Worm (Caenorhabditis elegans) whole organism, L3 larva: Measurements from ENCODE around the gene cyn-2.
A peak's percentile ranks its signal among the peaks of the same experiment; 100 is the strongest.

ENCODE experiments used
- R02D3.7 ChIP-seq: fragments of 150-350 bp; optimal IDR thresholded peaks from 2 replicates; lab custom pipeline; 2014; ENCODE audit warnings: missing biosample characterization, missing genetic modification characterization
- ZK546.5 ChIP-seq: sonication (generic microtip); optimal IDR thresholded peaks from 2 replicates; lab custom pipeline; 2017; ENCODE audit warnings: missing biosample characterization, missing genetic modification characterization
- aly-2 ChIP-seq: fragments of 150-350 bp; optimal IDR thresholded peaks from 2 replicates; lab custom pipeline; 2014; ENCODE audit warnings: missing biosample characterization, missing genetic modification characterization
- ama-1 ChIP-seq: fragments of 150-350 bp; optimal IDR thresholded peaks from 2 replicates; lab custom pipeline; 2018
- ceh-16 ChIP-seq: sonication (generic microtip); optimal IDR thresholded peaks from 2 replicates; lab custom pipeline; 2017; ENCODE audit warnings: missing biosample characterization, missing genetic modification characterization
- ceh-28 ChIP-seq: fragments of 150-350 bp; optimal IDR thresholded peaks from 2 replicates; lab custom pipeline; 2014; ENCODE audit warnings: missing biosample characterization, missing genetic modification reagents, missing genetic modification characterization
- ceh-82 ChIP-seq: fragments of 150-350 bp; optimal IDR thresholded peaks from 2 replicates; lab custom pipeline; 2014; ENCODE audit warnings: missing biosample characterization, missing genetic modification characterization
- ceh-9 ChIP-seq: sonication (generic microtip); optimal IDR thresholded peaks from 2 replicates; lab custom pipeline; 2018; ENCODE audit warnings: missing biosample characterization, missing genetic modification characterization
- daf-12 ChIP-seq: fragments of 150-350 bp; optimal IDR thresholded peaks from 2 replicates; lab custom pipeline; 2014; ENCODE audit warnings: missing biosample characterization, missing genetic modification reagents, missing genetic modification characterization
- egl-27 ChIP-seq: sonication (generic microtip); optimal IDR thresholded peaks from 4 replicates; lab custom pipeline; 2017; ENCODE audit warnings: missing biosample characterization, missing genetic modification reagents, missing genetic modification characterization
- egl-5 ChIP-seq: fragments of 150-350 bp; optimal IDR thresholded peaks from 2 replicates; lab custom pipeline; 2017; ENCODE audit warnings: missing biosample characterization, missing genetic modification reagents, missing genetic modification characterization, inconsistent platforms
- elt-1 ChIP-seq: fragments of 150-350 bp; optimal IDR thresholded peaks from 2 replicates; lab custom pipeline; 2014; ENCODE audit warnings: missing biosample characterization, missing genetic modification characterization
- elt-2 ChIP-seq: sonication (generic microtip); optimal IDR thresholded peaks from 2 replicates; lab custom pipeline; 2016; ENCODE audit warnings: missing genetic modification reagents, mild to moderate bottlenecking, missing genetic modification characterization, missing compliant biosample characterization
- elt-3 ChIP-seq, 3 experiments: fragments of 150-350 bp in 1 of 3; sonication (generic microtip) in 2 of 3; optimal IDR thresholded peaks; 2 replicates in 2 of 3; 4 replicates in 1 of 3; lab custom pipeline; 2014 to 2017; ENCODE audit warnings: missing biosample characterization in 3 of 3, missing genetic modification characterization in 3 of 3
- eor-1 ChIP-seq, 2 experiments: fragments of 150-350 bp; optimal IDR thresholded peaks; 2 replicates each; lab custom pipeline; 2014 to 2018; ENCODE audit warnings: missing biosample characterization in 2 of 2, missing genetic modification characterization in 2 of 2
- fkh-10 ChIP-seq: sonication (generic microtip); optimal IDR thresholded peaks from 2 replicates; lab custom pipeline; 2017; ENCODE audit warnings: missing biosample characterization, missing genetic modification reagents, missing genetic modification characterization
- fkh-2 ChIP-seq: fragments of 150-350 bp; optimal IDR thresholded peaks from 2 replicates; lab custom pipeline; 2014; ENCODE audit warnings: missing biosample characterization, missing genetic modification reagents, missing genetic modification characterization
- fos-1 ChIP-seq: fragments of 150-350 bp; optimal IDR thresholded peaks from 2 replicates; lab custom pipeline; 2014; ENCODE audit warnings: missing biosample characterization, missing genetic modification characterization
- hmg-11 ChIP-seq: sonication (generic microtip); optimal IDR thresholded peaks from 2 replicates; lab custom pipeline; 2016; ENCODE audit warnings: missing genetic modification characterization, missing compliant biosample characterization
- jun-1 ChIP-seq: fragments of 150-350 bp; optimal IDR thresholded peaks from 2 replicates; lab custom pipeline; 2014; ENCODE audit warnings: missing biosample characterization, missing genetic modification reagents, missing genetic modification characterization
- lin-15B ChIP-seq: fragments of 150-350 bp; optimal IDR thresholded peaks from 2 replicates; lab custom pipeline; 2014; ENCODE audit warnings: missing biosample characterization, missing genetic modification characterization
- lin-39 ChIP-seq: fragments of 150-350 bp; optimal IDR thresholded peaks from 2 replicates; lab custom pipeline; 2018; ENCODE audit warnings: missing biosample characterization, missing genetic modification reagents, missing genetic modification characterization
- lsy-12 ChIP-seq: sonication (generic microtip); optimal IDR thresholded peaks from 2 replicates; lab custom pipeline; 2016; ENCODE audit warnings: mild to moderate bottlenecking, missing genetic modification characterization, missing compliant biosample characterization
- mdl-1 ChIP-seq: fragments of 150-350 bp; optimal IDR thresholded peaks from 2 replicates; lab custom pipeline; 2014; ENCODE audit warnings: missing biosample characterization, missing genetic modification characterization
- mml-1 ChIP-seq: fragments of 150-350 bp; sonication (generic microtip); optimal IDR thresholded peaks from 3 replicates; lab custom pipeline; 2014; ENCODE audit warnings: missing biosample characterization, missing genetic modification characterization
- nfya-1 ChIP-seq: sonication (generic microtip); optimal IDR thresholded peaks from 2 replicates; lab custom pipeline; 2017; ENCODE audit warnings: missing genetic modification characterization, mild to moderate bottlenecking, missing compliant biosample characterization, antibody characterized with exemption, moderate library complexity; ENCODE audit not compliant: insufficient read depth
- nhr-11 ChIP-seq: fragments of 150-350 bp; optimal IDR thresholded peaks from 2 replicates; lab custom pipeline; 2014; ENCODE audit warnings: missing biosample characterization, missing genetic modification characterization
- nhr-12 ChIP-seq: fragments of 150-350 bp; optimal IDR thresholded peaks from 2 replicates; lab custom pipeline; 2014; ENCODE audit warnings: missing biosample characterization, missing genetic modification characterization
- nhr-23 ChIP-seq: fragments of 150-350 bp; optimal IDR thresholded peaks from 2 replicates; lab custom pipeline; 2014; ENCODE audit warnings: missing biosample characterization, missing genetic modification reagents, missing genetic modification characterization
- nhr-237 ChIP-seq: fragments of 150-350 bp; optimal IDR thresholded peaks from 2 replicates; lab custom pipeline; 2014; ENCODE audit warnings: missing biosample characterization, missing genetic modification characterization
- nhr-25 ChIP-seq: sonication (generic microtip); optimal IDR thresholded peaks from 2 replicates; lab custom pipeline; 2017; ENCODE audit warnings: missing biosample characterization, missing genetic modification characterization
- nhr-28 ChIP-seq: fragments of 150-350 bp; optimal IDR thresholded peaks from 2 replicates; lab custom pipeline; 2014; ENCODE audit warnings: missing biosample characterization, missing genetic modification characterization
- nhr-43 ChIP-seq: sonication (generic microtip); optimal IDR thresholded peaks from 2 replicates; lab custom pipeline; 2016; ENCODE audit warnings: mild to moderate bottlenecking, missing genetic modification characterization, missing compliant biosample characterization; ENCODE audit not compliant: poor library complexity, severe bottlenecking
- nhr-67 ChIP-seq: fragments of 150-350 bp; optimal IDR thresholded peaks from 2 replicates; lab custom pipeline; 2014; ENCODE audit warnings: missing biosample characterization, missing genetic modification characterization
- nhr-76 ChIP-seq: fragments of 150-350 bp; sonication (generic microtip); optimal IDR thresholded peaks from 5 replicates; lab custom pipeline; 2014; ENCODE audit warnings: missing biosample characterization, missing genetic modification characterization
- nhr-77 ChIP-seq: fragments of 150-350 bp; optimal IDR thresholded peaks from 2 replicates; lab custom pipeline; 2014; ENCODE audit warnings: missing biosample characterization, missing genetic modification characterization
- pha-4 ChIP-seq: fragments of 150-350 bp; optimal IDR thresholded peaks from 2 replicates; lab custom pipeline; 2014; ENCODE audit warnings: missing biosample characterization, missing genetic modification reagents, missing genetic modification characterization
- pqm-1 ChIP-seq: fragments of 150-350 bp; optimal IDR thresholded peaks from 2 replicates; lab custom pipeline; 2017; ENCODE audit warnings: missing biosample characterization, missing genetic modification characterization, inconsistent platforms
- sea-2 ChIP-seq: fragments of 150-350 bp; sonication (generic microtip); optimal IDR thresholded peaks from 4 replicates; lab custom pipeline; 2014; ENCODE audit warnings: missing biosample characterization, missing genetic modification reagents, missing genetic modification characterization
- skn-1 ChIP-seq: fragments of 150-350 bp; optimal IDR thresholded peaks from 2 replicates; lab custom pipeline; 2014; ENCODE audit warnings: missing biosample characterization, missing genetic modification characterization
- snpc-4 ChIP-seq: fragments of 150-350 bp; optimal IDR thresholded peaks from 2 replicates; lab custom pipeline; 2014; ENCODE audit warnings: missing biosample characterization, missing genetic modification characterization
- tbx-2 ChIP-seq: sonication (generic microtip); optimal IDR thresholded peaks from 2 replicates; lab custom pipeline; 2016; ENCODE audit warnings: mild to moderate bottlenecking, missing genetic modification characterization, missing compliant biosample characterization
- unc-39 ChIP-seq: sonication (generic microtip); optimal IDR thresholded peaks from 4 replicates; lab custom pipeline; 2017; ENCODE audit warnings: missing biosample characterization, missing genetic modification characterization
- unc-62 ChIP-seq: fragments of 150-350 bp; sonication (generic microtip); optimal IDR thresholded peaks from 4 replicates; lab custom pipeline; 2014; ENCODE audit warnings: missing biosample characterization, missing genetic modification reagents, missing genetic modification characterization
- zag-1 ChIP-seq: fragments of 150-350 bp; optimal IDR thresholded peaks from 2 replicates; lab custom pipeline; 2014; ENCODE audit warnings: missing biosample characterization, missing genetic modification characterization
- ztf-11 ChIP-seq: fragments of 150-350 bp; optimal IDR thresholded peaks from 2 replicates; lab custom pipeline; 2014; ENCODE audit warnings: missing biosample characterization, missing genetic modification characterization
- ztf-4 ChIP-seq: fragments of 150-350 bp; optimal IDR thresholded peaks from 2 replicates; lab custom pipeline; 2014; ENCODE audit warnings: missing biosample characterization, missing genetic modification characterization

Gene cyn-2

ce11 chrIII:13692555-13692954, at the start of gene cyn-2:
TSS of gene cyn-2 (plus strand) at chrIII:13692668.
- no peak for TF ChIP-seq tbx-2 (tag; lab: Kevin White, UChicago)
- peak; percentile 27 for TF ChIP-seq ceh-28 (tag; lab: Kevin White, UChicago)

- TF ChIP-seq jun-1 (no peak), ama-1 (no peak), aly-2 (no peak), nhr-76 (no peak), daf-12 (tag; lab: Kevin White, UChicago) (no peak), ztf-11 (tag; lab: Kevin White, UChicago) (no peak)
These were observed 49.7 kb upstream of the cyn-2 start for ce11 chrIII:13642776-13643175.

ce11 chrIII:13643534-13643933, 48.9 kb upstream of the cyn-2 start, which contains the start of the genes drr-2 and set-16:
TSS of gene drr-2 (minus strand) at chrIII:13643570.
TSS of gene set-16 (plus strand) at chrIII:13643916.
- TF ChIP-seq pha-4 (tag; lab: Kevin White, UChicago): peak; percentile 99
- TF ChIP-seq mml-1: no peak
- TF ChIP-seq ceh-16 (tag; lab: Kevin White, UChicago): no peak
- TF ChIP-seq nhr-11 (tag; lab: Kevin White, UChicago): peak; percentile 95
- TF ChIP-seq ceh-28 (tag; lab: Kevin White, UChicago): peak; percentile 99
- TF ChIP-seq ceh-82 (tag; lab: Kevin White, UChicago): peak; percentile 95
- TF ChIP-seq zag-1 (tag; lab: Kevin White, UChicago): peak; percentile 80
- TF ChIP-seq ztf-4: peak; percentile 90
- TF ChIP-seq eor-1 (tag; optimal IDR thresholded peaks at IDR 0.05; lab: Kevin White, UChicago): peak in 1 of 2 experiments; percentile 69
- TF ChIP-seq unc-62 (GFP tag; lab: Kevin White, UChicago): peak; percentile 94
- peak; percentile 99 for TF ChIP-seq fkh-10 (GFP tag; lab: Kevin White, UChicago)
- TF ChIP-seq pqm-1 (tag; lab: Kevin White, UChicago): peak; percentile 92
- TF ChIP-seq nhr-28 (tag; lab: Kevin White, UChicago): peak; percentile 76
- TF ChIP-seq nhr-23: peak; percentile 99
- TF ChIP-seq nhr-43: peak; percentile 98
- TF ChIP-seq nhr-67 (tag; lab: Kevin White, UChicago): no peak
- peak; percentile 97 for TF ChIP-seq lin-39 (tag; lab: Kevin White, UChicago)
- peak; percentile 100 for TF ChIP-seq nhr-25 (tag; lab: Kevin White, UChicago)
- TF ChIP-seq nhr-237 (tag; lab: Kevin White, UChicago): peak; percentile 33
- TF ChIP-seq hmg-11 (tag; lab: Kevin White, UChicago): peak; percentile 94
- TF ChIP-seq ceh-9: no peak
- TF ChIP-seq ama-1: peak; percentile 77
- TF ChIP-seq R02D3.7 (tag; lab: Kevin White, UChicago): peak; percentile 94
- peak; percentile 32 for TF ChIP-seq unc-39
- no peak for TF ChIP-seq ztf-11 (tag; lab: Kevin White, UChicago)
- TF ChIP-seq nfya-1 (tag; lab: Kevin White, UChicago): peak; percentile 99
- TF ChIP-seq egl-5: peak; percentile 81
- no peak for TF ChIP-seq nhr-12
- peak; percentile 98 for TF ChIP-seq lin-15B (tag; lab: Kevin White, UChicago)
- peak; percentile 91 for TF ChIP-seq egl-27 (tag; lab: Kevin White, UChicago)
- peak; percentile 88 for TF ChIP-seq fos-1 (tag; lab: Kevin White, UChicago)
- TF ChIP-seq nhr-76: peak; percentile 45
- peak; percentile 0 to 92 (median 71) for TF ChIP-seq elt-3 (tag; optimal IDR thresholded peaks at IDR 0.05; lab: Kevin White, UChicago)
- peak; percentile 97 for TF ChIP-seq tbx-2 (tag; lab: Kevin White, UChicago)
- no peak for TF ChIP-seq fkh-2 (tag; lab: Kevin White, UChicago)
- peak; percentile 75 for TF ChIP-seq ZK546.5 (tag; lab: Kevin White, UChicago)
- TF ChIP-seq sea-2 (GFP tag; lab: Kevin White, UChicago): peak; percentile 95
- peak; percentile 98 for TF ChIP-seq lsy-12 (tag; lab: Kevin White, UChicago)
- TF ChIP-seq elt-1 (tag; lab: Kevin White, UChicago): peak; percentile 82
- TF ChIP-seq elt-2 (tag; lab: Kevin White, UChicago): peak; percentile 94
- TF ChIP-seq jun-1: peak; percentile 98
- TF ChIP-seq skn-1 (tag; lab: Kevin White, UChicago): peak; percentile 94
- TF ChIP-seq snpc-4 (tag; lab: Kevin White, UChicago): peak; percentile 93
- peak; percentile 66 for TF ChIP-seq daf-12 (tag; lab: Kevin White, UChicago)
- TF ChIP-seq nhr-77 (tag; lab: Kevin White, UChicago): peak; percentile 92
- TF ChIP-seq aly-2: peak; percentile 81
- TF ChIP-seq mdl-1 (tag; lab: Kevin White, UChicago): peak; percentile 38
